Worm (Caenorhabditis elegans): ENCODE results near the gene pdi-1.

- TF ChIP-seq mdl-1 (tag; optimal IDR thresholded peaks at IDR 0.05) (no peak), nhr-12 (tag; optimal IDR thresholded peaks at IDR 0.05) (no peak), snpc-4 (tag; optimal IDR thresholded peaks at IDR 0.05) (no peak)
Observed at ce11 chrIII:3698366-3698765, 2.9 kb downstream of the pdi-1 start.
